Fruit fly (Drosophila melanogaster): ENCODE data around the gene Septin1.

Septin1 gene

dm6 chrX:21365421-21365820, 7.3 kb downstream of the Septin1 start:
- TF ChIP-seq CG9948 (tag; optimal IDR thresholded peaks at IDR 0.05) (no peak), Pif1A (GFP tag; optimal IDR thresholded peaks at IDR 0.05) (no peak), Snoo (tag; optimal IDR thresholded peaks at IDR 0.05) (no peak), CG14655 (GFP tag; optimal IDR thresholded peaks at IDR 0.05) (no peak), Ets98B (GFP tag; IDR thresholded peaks at IDR 0.05) (no peak), EcR (GFP tag; optimal IDR thresholded peaks at IDR 0.05) (no peak), CG4496 (GFP tag; IDR thresholded peaks at IDR 0.05) (no peak), CG34367 (tag; optimal IDR thresholded peaks at IDR 0.05) (no peak), CG17806 (tag; optimal IDR thresholded peaks at IDR 0.05) (no peak), CG12605 (GFP tag; IDR thresholded peaks at IDR 0.05) (no peak), CG10348 (GFP tag; IDR thresholded peaks at IDR 0.05) (no peak), Pif1B (GFP tag; optimal IDR thresholded peaks at IDR 0.05) (no peak), CG32121 (GFP tag; IDR thresholded peaks at IDR 0.05) (no peak), CG8301 (tag; optimal IDR thresholded peaks at IDR 0.05) (no peak), CG13204 (GFP tag; optimal IDR thresholded peaks at IDR 0.05) (no peak), CG15710 (tag; optimal IDR thresholded peaks at IDR 0.05) (no peak), CG8159 (tag; optimal IDR thresholded peaks at IDR 0.05) (no peak)

- peak; percentile 61 for TF ChIP-seq CG34367 (tag; optimal IDR thresholded peaks at IDR 0.05)
- peak; percentile 57 for TF ChIP-seq CG12605 (GFP tag; IDR thresholded peaks at IDR 0.05)
- peak; percentile 68 for TF ChIP-seq Pif1B (GFP tag; optimal IDR thresholded peaks at IDR 0.05)
- TF ChIP-seq Pif1A (GFP tag; optimal IDR thresholded peaks at IDR 0.05) = no peak
- TF ChIP-seq gl (tag; optimal IDR thresholded peaks at IDR 0.05) = peak; percentile 20
- peak; percentile 78 for TF ChIP-seq Snoo (tag; optimal IDR thresholded peaks at IDR 0.05)
- TF ChIP-seq CG14655 (GFP tag; optimal IDR thresholded peaks at IDR 0.05) = no peak
- peak; percentile 85 for TF ChIP-seq CG8159 (tag; optimal IDR thresholded peaks at IDR 0.05)
- TF ChIP-seq CG10348 (GFP tag; IDR thresholded peaks at IDR 0.05) = 0 out of 2 replicates have a peak, but pooled peaks have one; percentile 50
- TF ChIP-seq CG15710 (tag; optimal IDR thresholded peaks at IDR 0.05) = peak; percentile 79
- peak; percentile 48 for TF ChIP-seq CG13204 (GFP tag; optimal IDR thresholded peaks at IDR 0.05)
- TF ChIP-seq fd96Ca (GFP tag; IDR thresholded peaks at IDR 0.05) = peak; percentile 80
- TF ChIP-seq CG8301 (tag; optimal IDR thresholded peaks at IDR 0.05) = peak; percentile 84
- TF ChIP-seq EcR (GFP tag; optimal IDR thresholded peaks at IDR 0.05) = peak; percentile 28
- no peak for TF ChIP-seq D1 (tag; optimal IDR thresholded peaks at IDR 0.05)
- peak; percentile 77 for TF ChIP-seq Ets98B (GFP tag; IDR thresholded peaks at IDR 0.05)
- TF ChIP-seq CG4496 (GFP tag; IDR thresholded peaks at IDR 0.05) = peak; percentile 86
- peak; percentile 92 for TF ChIP-seq CG32121 (GFP tag; IDR thresholded peaks at IDR 0.05)
- no peak for TF ChIP-seq rn (GFP tag; IDR thresholded peaks at IDR 0.05)
- peak; percentile 66 for TF ChIP-seq CG17806 (tag; optimal IDR thresholded peaks at IDR 0.05)
- peak; percentile 69 for TF ChIP-seq CG9948 (tag; optimal IDR thresholded peaks at IDR 0.05)
Measured at dm6 chrX:21366311-21366990, 8.4 kb downstream of the Septin1 start.

- TF ChIP-seq CG34367 (tag; optimal IDR thresholded peaks at IDR 0.05) (peak; percentile 98), CG4496 (GFP tag; IDR thresholded peaks at IDR 0.05) (peak; percentile 98), CG15710 (tag; optimal IDR thresholded peaks at IDR 0.05) (peak; percentile 99), rn (GFP tag; IDR thresholded peaks at IDR 0.05) (peak; percentile 93), Ets98B (GFP tag; IDR thresholded peaks at IDR 0.05) (peak; percentile 96), Pif1A (GFP tag; optimal IDR thresholded peaks at IDR 0.05) (peak; percentile 98), CG17806 (tag; optimal IDR thresholded peaks at IDR 0.05) (peak; percentile 97), Snoo (tag; optimal IDR thresholded peaks at IDR 0.05) (peak; percentile 99), CG10348 (GFP tag; IDR thresholded peaks at IDR 0.05) (peak; percentile 92), fd96Ca (GFP tag; IDR thresholded peaks at IDR 0.05) (peak; percentile 98), CG8301 (tag; optimal IDR thresholded peaks at IDR 0.05) (peak; percentile 99), gl (tag; optimal IDR thresholded peaks at IDR 0.05) (peak; percentile 96), CG13204 (GFP tag; optimal IDR thresholded peaks at IDR 0.05) (peak; percentile 95), D1 (tag; optimal IDR thresholded peaks at IDR 0.05) (peak; percentile 92), CG8159 (tag; optimal IDR thresholded peaks at IDR 0.05) (peak; percentile 99), CG12605 (GFP tag; IDR thresholded peaks at IDR 0.05) (peak; percentile 91), CG32121 (GFP tag; IDR thresholded peaks at IDR 0.05) (peak; percentile 98), CG9948 (tag; optimal IDR thresholded peaks at IDR 0.05) (peak; percentile 98), EcR (GFP tag; optimal IDR thresholded peaks at IDR 0.05) (peak; percentile 39), CG14655 (GFP tag; optimal IDR thresholded peaks at IDR 0.05) (peak; percentile 99), Pif1B (GFP tag; optimal IDR thresholded peaks at IDR 0.05) (peak; percentile 98)
Measured at dm6 chrX:21367363-21368072, 9.4 kb downstream of the Septin1 start.

- no peak for TF ChIP-seq D1 (tag; optimal IDR thresholded peaks at IDR 0.05)
- TF ChIP-seq EcR (GFP tag; optimal IDR thresholded peaks at IDR 0.05) = peak; percentile 88
- no peak for TF ChIP-seq Snoo (tag; optimal IDR thresholded peaks at IDR 0.05)
- peak; percentile 81; the same call in 2 of the 3 replicates for TF ChIP-seq CG4496 (GFP tag; IDR thresholded peaks at IDR 0.05)
- no peak for TF ChIP-seq CG34367 (tag; optimal IDR thresholded peaks at IDR 0.05)
- TF ChIP-seq CG12605 (GFP tag; IDR thresholded peaks at IDR 0.05) = peak; percentile 65
- TF ChIP-seq CG13204 (GFP tag; optimal IDR thresholded peaks at IDR 0.05) = peak; percentile 16
- peak; percentile 46; the same call in 1 of the 2 replicates for TF ChIP-seq Ets98B (GFP tag; IDR thresholded peaks at IDR 0.05)
- TF ChIP-seq CG8301 (tag; optimal IDR thresholded peaks at IDR 0.05) = no peak
- no peak; the same call in none of the 2 replicates for TF ChIP-seq CG32121 (GFP tag; IDR thresholded peaks at IDR 0.05)
- peak; percentile 73; the same call in 2 of the 3 replicates for TF ChIP-seq fd96Ca (GFP tag; IDR thresholded peaks at IDR 0.05)
Measured at dm6 chrX:21368410-21368918, 10.4 kb downstream of the Septin1 start.
